Fruit fly (Drosophila melanogaster): ENCODE measurements around the gene TMEM216.

- TF ChIP-seq Sin3A (optimal IDR thresholded peaks at IDR 0.05) (no peak), ttk (optimal IDR thresholded peaks at IDR 0.05) (no peak), psq (optimal IDR thresholded peaks at IDR 0.05) (no peak), insv (optimal IDR thresholded peaks at IDR 0.05) (no peak), h (optimal IDR thresholded peaks at IDR 0.05) (no peak)
Observed at dm6 chr3R:8722962-8723548, 7.0 kb downstream of the TMEM216 start, which contains the start of gene nom.

Data from Kc167 (cell line).